Fruit fly (Drosophila melanogaster) Kc167 (cell line): ENCODE data around the gene sturkopf.

ENCODE experiments used
- Myc ChIP-seq: fragments of >200 bp; optimal IDR thresholded peaks from 2 replicates; lab custom pipeline; 2017; ENCODE audit warnings: missing external identifiers
- Sin3A ChIP-seq: fragments of >200 bp; optimal IDR thresholded peaks from 2 replicates; lab custom pipeline; 2018; ENCODE audit warnings: missing external identifiers
- h ChIP-seq: fragments of >200 bp; optimal IDR thresholded peaks from 3 replicates; lab custom pipeline; 2018; ENCODE audit warnings: missing external identifiers
- insv ChIP-seq: fragments of >200 bp; optimal IDR thresholded peaks from 3 replicates; lab custom pipeline; 2018; ENCODE audit warnings: missing external identifiers
- psq ChIP-seq: fragments of >200 bp; optimal IDR thresholded peaks from 2 replicates; lab custom pipeline; 2017; ENCODE audit warnings: missing external identifiers
- ttk ChIP-seq: sonication (Bioruptor generic); optimal IDR thresholded peaks from 2 replicates; lab custom pipeline; 2017; ENCODE audit warnings: missing external identifiers

DNA sequence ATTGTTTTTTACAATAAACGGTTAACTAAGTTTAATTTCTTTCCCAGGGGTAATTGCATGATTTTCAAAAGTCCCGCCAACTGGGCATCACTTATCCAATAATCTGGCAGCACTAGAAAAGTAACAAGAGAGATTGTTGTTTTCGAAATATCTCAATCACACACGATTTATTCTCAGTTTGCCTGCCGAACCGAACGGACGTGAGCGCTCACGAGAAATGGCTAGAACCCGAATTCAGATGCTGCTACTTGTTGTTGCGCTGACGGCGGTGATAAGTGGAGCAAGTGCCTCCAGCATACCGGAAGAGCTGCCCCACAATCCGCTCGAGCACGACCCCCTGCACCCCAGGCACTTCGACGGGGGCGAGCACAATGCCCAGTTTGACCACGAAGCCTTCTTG lies 14.7 kb downstream of the sturkopf start, which contains the start of gene scf:
- TF ChIP-seq h (lab: Kevin White, UChicago) = no peak
- no peak for TF ChIP-seq insv (lab: Kevin White, UChicago)
- TF ChIP-seq ttk (lab: Kevin White, UChicago) = no peak
- TF ChIP-seq Myc (lab: Kevin White, UChicago) = no peak
- no peak for TF ChIP-seq Sin3A (lab: Kevin White, UChicago)
- no peak for TF ChIP-seq psq (lab: Kevin White, UChicago)
